Worm (Caenorhabditis elegans) whole organism, L2 larva: Measurements from ENCODE around the gene fbxb-96.

Experiments
- alr-1 ChIP-seq: fragments of 150-350 bp; optimal IDR thresholded peaks from 2 replicates; lab custom pipeline; 2014; ENCODE audit warnings: missing biosample characterization, missing genetic modification characterization
- aly-2 ChIP-seq: fragments of 150-350 bp; optimal IDR thresholded peaks from 2 replicates; lab custom pipeline; 2014; ENCODE audit warnings: missing biosample characterization, missing genetic modification characterization
- ama-1 ChIP-seq: fragments of 150-350 bp; optimal IDR thresholded peaks from 2 replicates; lab custom pipeline; 2018; ENCODE audit warnings: inconsistent platforms
- ceh-16 ChIP-seq: fragments of 150-350 bp; optimal IDR thresholded peaks from 2 replicates; lab custom pipeline; 2014; ENCODE audit warnings: missing biosample characterization, missing genetic modification characterization
- fos-1 ChIP-seq: fragments of 150-350 bp; optimal IDR thresholded peaks from 2 replicates; lab custom pipeline; 2014; ENCODE audit warnings: missing biosample characterization, missing genetic modification characterization
- mab-5 ChIP-seq: fragments of 150-350 bp; optimal IDR thresholded peaks from 2 replicates; lab custom pipeline; 2014; ENCODE audit warnings: missing biosample characterization, missing genetic modification characterization
- nhr-237 ChIP-seq: fragments of 150-350 bp; optimal IDR thresholded peaks from 2 replicates; lab custom pipeline; 2014; ENCODE audit warnings: missing biosample characterization, missing genetic modification characterization
- unc-55 ChIP-seq: fragments of 150-350 bp; sonication (generic microtip); optimal IDR thresholded peaks from 3 replicates; lab custom pipeline; 2014; ENCODE audit warnings: missing biosample characterization, missing genetic modification reagents, missing genetic modification characterization
- unc-62 ChIP-seq: fragments of 150-350 bp; optimal IDR thresholded peaks from 2 replicates; lab custom pipeline; 2014; ENCODE audit warnings: missing biosample characterization, missing genetic modification reagents, missing genetic modification characterization

DNA sequence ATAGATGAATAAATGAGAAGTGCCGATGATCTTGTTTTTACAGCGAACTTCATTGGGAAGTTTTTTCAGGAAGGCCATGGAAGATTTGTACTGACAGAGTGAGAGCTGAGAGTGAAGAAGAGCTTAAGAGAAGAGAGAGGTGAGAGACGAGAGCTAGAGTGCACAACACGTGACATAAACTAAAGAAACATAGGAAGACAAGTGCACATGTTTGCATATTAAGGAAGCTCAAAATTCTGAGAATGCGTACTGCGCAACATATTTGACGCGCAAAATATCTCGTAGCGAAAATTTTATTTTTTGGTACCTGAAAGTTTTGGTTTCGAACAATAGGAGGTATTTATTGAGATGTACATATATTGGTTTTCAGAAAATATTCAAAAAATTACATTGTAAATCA is 42.0 kb downstream of the fbxb-96 start, which contains the start of gene C08F1.8:
- TF ChIP-seq fos-1 = no peak
- peak; percentile 8 for TF ChIP-seq unc-55 (GFP tag; lab: Kevin White, UChicago)
- TF ChIP-seq ama-1 = no peak
- TF ChIP-seq aly-2 (tag; lab: Kevin White, UChicago) = no peak
- no peak for TF ChIP-seq alr-1 (tag; lab: Kevin White, UChicago)
- TF ChIP-seq ceh-16 = no peak
- TF ChIP-seq unc-62 (GFP tag; lab: Kevin White, UChicago) = no peak
- TF ChIP-seq mab-5 (tag; lab: Kevin White, UChicago) = no peak
- no peak for TF ChIP-seq nhr-237
